Worm (Caenorhabditis elegans) whole organism, midembryonic: ENCODE measurements around the gene ZK783.7.

Experiments used
- T22C8.4 ChIP-seq: fragments of 200-800 bp; sonication (Bioruptor generic); IDR thresholded peaks from 2 replicates; pipeline ENCODE4 v1.3.6; 2022; ENCODE audit warnings: missing genetic modification characterization, missing compliant biosample characterization
- cog-1 ChIP-seq: sonication (generic microtip); optimal IDR thresholded peaks from 2 replicates; lab custom pipeline; 2016; ENCODE audit warnings: missing genetic modification characterization, missing compliant biosample characterization
- flt-1 ChIP-seq: fragments of 200-800 bp; sonication (Bioruptor generic); IDR thresholded peaks from 2 replicates; pipeline ENCODE4 v1.3.6; 2022; ENCODE audit warnings: missing genetic modification characterization, missing compliant biosample characterization
- med-1 ChIP-seq: sonication (generic microtip); optimal IDR thresholded peaks from 2 replicates; lab custom pipeline; 2017; ENCODE audit warnings: missing genetic modification characterization, mild to moderate bottlenecking, missing compliant biosample characterization, antibody characterized with exemption, missing genetic modification reagents; ENCODE audit not compliant: insufficient read depth
- ref-1 ChIP-seq: fragments of 200-800 bp; sonication (Bioruptor generic); conservative IDR thresholded peaks from 2 replicates; pipeline ENCODE4 v1.3.6; 2022; ENCODE audit warnings: missing genetic modification reagents, missing genetic modification characterization, missing compliant biosample characterization
- ztf-23 ChIP-seq: fragments of 200-800 bp; sonication (Bioruptor generic); IDR thresholded peaks from 2 replicates; pipeline ENCODE4 v1.3.6; 2022; ENCODE audit warnings: missing genetic modification reagents, missing genetic modification characterization, missing compliant biosample characterization
- ztf-29 ChIP-seq: fragments of 200-800 bp; sonication (Bioruptor generic); IDR thresholded peaks from 2 replicates; pipeline ENCODE4 v1.3.6; 2022; ENCODE audit warnings: missing genetic modification reagents, missing genetic modification characterization, missing compliant biosample characterization

DNA sequence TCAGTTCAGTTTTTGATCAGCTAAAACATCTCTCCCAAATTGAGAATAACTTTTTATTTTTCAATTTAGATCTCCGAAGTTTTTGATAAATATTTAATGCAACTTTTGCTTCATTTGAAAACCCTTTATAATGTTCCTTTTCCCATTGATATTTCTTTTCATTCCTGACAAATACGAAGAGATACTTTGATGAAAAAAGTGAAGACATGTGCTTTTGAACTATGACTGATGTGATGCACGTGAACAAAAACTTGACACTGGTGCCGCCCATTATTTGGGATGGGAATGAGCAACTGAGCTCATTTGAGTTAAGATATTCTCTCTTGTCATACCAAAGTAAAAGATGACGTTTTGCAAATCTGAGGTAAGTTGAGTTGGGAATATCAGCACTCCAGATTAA is 40.3 kb upstream of the ZK783.7 start, which contains the start of gene T04A6.1:
- TF ChIP-seq ztf-29 (GFP tag; lab: Robert Waterston, UW) (no peak), flt-1 (GFP tag; lab: Robert Waterston, UW) (no peak), med-1 (no peak), ref-1 (GFP tag; lab: Robert Waterston, UW) (no peak), ztf-23 (GFP tag; lab: Robert Waterston, UW) (no peak), cog-1 (tag; lab: Kevin White, UChicago) (no peak), T22C8.4 (GFP tag; lab: Robert Waterston, UW) (no peak)
